Worm (Caenorhabditis elegans): ENCODE results near the gene E02H1.5.

The E02H1.5 gene

DNA sequence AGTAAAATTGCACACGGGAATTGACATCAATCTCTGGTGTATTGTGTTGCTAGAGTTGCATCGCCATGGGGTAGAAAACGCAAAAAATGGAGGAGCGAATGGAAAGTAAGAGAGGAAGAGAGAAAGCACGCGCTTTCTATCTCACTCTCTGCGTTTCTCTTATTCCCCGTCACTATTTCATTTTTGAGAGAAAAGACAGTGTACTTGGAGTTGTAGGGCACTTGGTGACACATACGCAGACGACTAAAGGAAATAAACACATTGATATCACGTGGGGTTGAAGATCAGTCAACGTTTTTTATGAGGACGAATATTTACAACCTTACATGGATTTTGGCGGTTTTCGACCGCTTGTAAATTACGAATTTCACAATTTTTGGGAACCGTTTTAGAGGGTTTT, 8.4 kb downstream of the E02H1.5 start (continued):
- TF ChIP-seq D1046.2 (GFP tag; IDR thresholded peaks at IDR 0.05): no peak
- TF ChIP-seq rbr-2 (tag; optimal IDR thresholded peaks at IDR 0.05): peak; percentile 79
- TF ChIP-seq mxl-3 (GFP tag; optimal IDR thresholded peaks at IDR 0.05): peak; percentile 99
- TF ChIP-seq php-3 (GFP tag; IDR thresholded peaks at IDR 0.05): peak; percentile 84
- peak; percentile 96 for TF ChIP-seq mep-1 (tag; optimal IDR thresholded peaks at IDR 0.05)
- peak; percentile 78 for TF ChIP-seq jun-1 (tag; optimal IDR thresholded peaks at IDR 0.05)
- TF ChIP-seq fkh-10 (GFP tag; optimal IDR thresholded peaks at IDR 0.05): peak; percentile 30
- TF ChIP-seq daf-8 (GFP tag; IDR thresholded peaks at IDR 0.05): no peak
- TF ChIP-seq duxl-1 (tag; optimal IDR thresholded peaks at IDR 0.05; ENCODE audit: poor library complexity): peak; percentile 53
- TF ChIP-seq Y5F2A.4 (GFP tag; optimal IDR thresholded peaks at IDR 0.05): no peak
- TF ChIP-seq nhr-10 (tag; optimal IDR thresholded peaks at IDR 0.05): peak; percentile 94
- TF ChIP-seq zag-1 (tag; optimal IDR thresholded peaks at IDR 0.05): no peak
- no peak for TF ChIP-seq Y48G9A.11 (GFP tag; IDR thresholded peaks at IDR 0.05)
- peak; percentile 60 for TF ChIP-seq spr-1 (tag; optimal IDR thresholded peaks at IDR 0.05)
- peak; percentile 72 to 82 for TF ChIP-seq daf-16 (GFP tag; optimal IDR thresholded peaks at IDR 0.05)
- TF ChIP-seq daf-16 (tag; optimal IDR thresholded peaks at IDR 0.05): peak; percentile 98

DNA sequence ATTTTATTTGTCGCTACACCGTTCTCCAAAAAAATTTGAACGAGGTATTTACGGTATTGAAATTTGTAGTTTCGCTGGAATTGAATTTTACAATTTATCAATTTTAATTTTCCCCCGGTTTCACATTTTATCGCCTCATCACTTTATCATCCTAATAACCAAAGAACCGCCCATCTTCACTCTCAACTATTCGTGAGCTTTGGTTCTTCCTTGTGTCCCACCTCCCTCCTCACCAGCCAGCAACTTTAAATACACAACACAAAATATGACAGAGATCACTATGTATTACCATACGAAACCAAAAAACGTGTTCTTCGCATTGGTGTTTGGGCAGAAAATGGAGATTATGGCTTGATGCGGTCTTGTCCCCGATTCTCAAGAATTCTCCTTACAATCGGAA, 9.0 kb downstream of the E02H1.5 start:
- no peak for TF ChIP-seq daf-16 (GFP tag; optimal IDR thresholded peaks at IDR 0.05)
- peak; percentile 61 for TF ChIP-seq daf-16 (tag; optimal IDR thresholded peaks at IDR 0.05)
- no peak for TF ChIP-seq ztf-7 (tag; optimal IDR thresholded peaks at IDR 0.05)
- TF ChIP-seq hlh-11 (tag; optimal IDR thresholded peaks at IDR 0.05): peak; percentile 47
- no peak for TF ChIP-seq lin-13 (GFP tag; optimal IDR thresholded peaks at IDR 0.05)
- peak; percentile 30 for TF ChIP-seq mes-2 (tag; optimal IDR thresholded peaks at IDR 0.05; ENCODE audit: poor library complexity, severe bottlenecking)
- peak in 1 of 2 experiments; percentile 41 for TF ChIP-seq mdl-1 (tag; optimal IDR thresholded peaks at IDR 0.05)
- TF ChIP-seq nhr-237 (tag; optimal IDR thresholded peaks at IDR 0.05): no peak
- TF ChIP-seq unc-62 (GFP tag; optimal IDR thresholded peaks at IDR 0.05 in 1 of 2): peak in 1 of 2 experiments; percentile 69
- no peak for TF ChIP-seq unc-62 (tag; optimal IDR thresholded peaks at IDR 0.05)
- TF ChIP-seq unc-39 (tag; optimal IDR thresholded peaks at IDR 0.05): no peak
- TF ChIP-seq aha-1 (tag): peak; percentile 58
- no peak for TF ChIP-seq ceh-20 (GFP tag; IDR thresholded peaks at IDR 0.05)
- TF ChIP-seq dmd-6 (GFP tag; IDR thresholded peaks at IDR 0.05): peak; percentile 72
- TF ChIP-seq lin-38 (GFP tag; IDR thresholded peaks at IDR 0.05): no peak
- no peak for TF ChIP-seq zip-11 (GFP tag; IDR thresholded peaks at IDR 0.05)
- TF ChIP-seq hif-1 (tag; optimal IDR thresholded peaks at IDR 0.05): peak in 1 of 2 experiments; percentile 15
- peak; percentile 82 for TF ChIP-seq nhr-28 (tag; optimal IDR thresholded peaks at IDR 0.05)
- no peak for TF ChIP-seq ces-1 (GFP tag; optimal IDR thresholded peaks at IDR 0.05)
- no peak for TF ChIP-seq T26A8.4 (GFP tag; IDR thresholded peaks at IDR 0.05)
- TF ChIP-seq tra-1 (GFP tag; IDR thresholded peaks at IDR 0.05): 0 out of 2 replicates have a peak, but pooled peaks have one; percentile 28
- peak; percentile 31; the same call in 1 of the 2 replicates for TF ChIP-seq lin-1 (GFP tag; IDR thresholded peaks at IDR 0.05)
- TF ChIP-seq dve-1 (tag; optimal IDR thresholded peaks at IDR 0.05; ENCODE audit: insufficient read depth): peak; percentile 73
- peak; percentile 34 for TF ChIP-seq mxl-3 (GFP tag; optimal IDR thresholded peaks at IDR 0.05)
- no peak for TF ChIP-seq attf-4 (tag; optimal IDR thresholded peaks at IDR 0.05)
- TF ChIP-seq hlh-30 (tag; optimal IDR thresholded peaks at IDR 0.05; ENCODE audit: insufficient read depth): peak; percentile 24
- TF ChIP-seq madf-5 (GFP tag; IDR thresholded peaks at IDR 0.05): no peak
- TF ChIP-seq mep-1 (tag; optimal IDR thresholded peaks at IDR 0.05): peak; percentile 6
- TF ChIP-seq ceh-44 (GFP tag; IDR thresholded peaks at IDR 0.05): no peak
- no peak for TF ChIP-seq dmd-8 (GFP tag; IDR thresholded peaks at IDR 0.05)

All from whole organism, L4 larva.